Worm (Caenorhabditis elegans) whole organism, mixed stage, embryonic: Measurements from ENCODE around the gene nsph-3.1.

ENCODE experiments used
- ceh-43 ChIP-seq: fragments of 200-800 bp; sonication (Bioruptor generic); optimal IDR thresholded peaks from 2 replicates; lab custom pipeline; 2018; ENCODE audit warnings: mild to moderate bottlenecking, missing genetic modification characterization, moderate library complexity, missing compliant biosample characterization
- nhr-28 ChIP-seq: fragments of 150-350 bp; optimal IDR thresholded peaks from 2 replicates; lab custom pipeline; 2014; ENCODE audit warnings: missing biosample characterization, missing genetic modification characterization
- snpc-4 ChIP-seq: fragments of 150-350 bp; optimal IDR thresholded peaks from 2 replicates; lab custom pipeline; 2014; ENCODE audit warnings: missing biosample characterization, missing genetic modification characterization
- unc-39 ChIP-seq: fragments of 150-350 bp; optimal IDR thresholded peaks from 2 replicates; lab custom pipeline; 2014; ENCODE audit warnings: missing biosample characterization, missing genetic modification characterization
- unc-62 ChIP-seq: fragments of 150-350 bp; optimal IDR thresholded peaks from 2 replicates; lab custom pipeline; 2014; ENCODE audit warnings: missing biosample characterization, missing genetic modification reagents, missing genetic modification characterization
- ztf-11 ChIP-seq: fragments of 150-350 bp; optimal IDR thresholded peaks from 2 replicates; lab custom pipeline; 2014; ENCODE audit warnings: missing biosample characterization, missing genetic modification characterization

DNA sequence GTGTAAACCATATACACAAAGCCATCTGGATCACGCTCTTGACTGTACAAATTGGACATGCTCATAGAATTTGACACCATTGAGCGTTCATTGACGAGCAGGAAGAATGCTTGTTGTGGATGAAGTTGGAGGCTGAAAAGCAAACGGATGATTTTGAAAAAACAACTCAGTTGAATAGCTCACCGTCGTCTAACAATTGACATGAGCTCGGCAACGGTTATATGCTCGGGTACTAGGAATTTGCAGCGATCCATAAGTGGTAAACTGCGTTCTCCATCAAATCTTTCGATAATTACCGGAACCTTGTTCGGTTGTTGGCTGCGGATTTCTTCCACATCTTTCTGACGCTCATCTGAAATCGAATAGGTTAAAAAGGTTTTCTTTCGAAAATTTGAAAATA is 14.8 kb upstream of the nsph-3.1 start:
- TF ChIP-seq ceh-43 (GFP tag; lab: Kevin White, UChicago) (no peak), snpc-4 (tag; lab: Kevin White, UChicago) (no peak), nhr-28 (tag; lab: Kevin White, UChicago) (no peak), unc-39 (no peak), ztf-11 (tag; lab: Kevin White, UChicago) (no peak), unc-62 (GFP tag; lab: Kevin White, UChicago) (no peak)
